Worm (Caenorhabditis elegans) whole organism, L2 larva: ENCODE measurements around the gene K08H2.3.
"Not testable (repeated sequence)": the region's sequence is repeated elsewhere in the genome, so short reads cannot be mapped to it uniquely, and the experiment has no call there.

Experiments
- Y55F3AM.14 ChIP-seq: fragments of 200-800 bp; sonication (Bioruptor generic); optimal IDR thresholded peaks from 2 replicates; lab custom pipeline; 2018; ENCODE audit warnings: mild to moderate bottlenecking, missing genetic modification characterization, missing compliant biosample characterization
- blmp-1 ChIP-seq: sonication (generic microtip); optimal IDR thresholded peaks from 2 replicates; lab custom pipeline; 2017; ENCODE audit warnings: missing genetic modification characterization, mild to moderate bottlenecking, missing compliant biosample characterization, antibody characterized with exemption, moderate library complexity; ENCODE audit not compliant: insufficient read depth
- ceh-82 ChIP-seq: fragments of 150-350 bp; optimal IDR thresholded peaks from 2 replicates; lab custom pipeline; 2014; ENCODE audit warnings: missing biosample characterization, missing genetic modification characterization
- egl-27 ChIP-seq: sonication (generic microtip); optimal IDR thresholded peaks from 3 replicates; lab custom pipeline; 2017; ENCODE audit warnings: missing biosample characterization, missing genetic modification reagents, missing genetic modification characterization
- elt-3 ChIP-seq: sonication (generic microtip); optimal IDR thresholded peaks from 2 replicates; lab custom pipeline; 2017; ENCODE audit warnings: missing biosample characterization, missing genetic modification characterization
- lin-13 ChIP-seq: fragments of 150-350 bp; optimal IDR thresholded peaks from 2 replicates; lab custom pipeline; 2014; ENCODE audit warnings: missing biosample characterization, missing genetic modification reagents, missing genetic modification characterization
- lsy-2 ChIP-seq, 2 experiments: fragments of 150-350 bp in 1 of 2; sonication (generic microtip) in 1 of 2; optimal IDR thresholded peaks; 2 replicates each; lab custom pipeline; 2014 to 2017; ENCODE audit warnings: missing biosample characterization in 2 of 2, missing genetic modification characterization in 2 of 2
- nhr-12 ChIP-seq: fragments of 150-350 bp; optimal IDR thresholded peaks from 2 replicates; lab custom pipeline; 2014; ENCODE audit warnings: missing biosample characterization, missing genetic modification characterization
- nhr-237 ChIP-seq: fragments of 150-350 bp; optimal IDR thresholded peaks from 2 replicates; lab custom pipeline; 2014; ENCODE audit warnings: missing biosample characterization, missing genetic modification characterization
- skn-1 ChIP-seq: sonication (generic microtip); optimal IDR thresholded peaks from 2 replicates; lab custom pipeline; 2017; ENCODE audit warnings: missing biosample characterization, missing genetic modification characterization
- unc-39 ChIP-seq: fragments of 150-350 bp; optimal IDR thresholded peaks from 2 replicates; lab custom pipeline; 2014; ENCODE audit warnings: missing biosample characterization, missing genetic modification characterization
- unc-55 ChIP-seq: fragments of 150-350 bp; sonication (generic microtip); optimal IDR thresholded peaks from 3 replicates; lab custom pipeline; 2014; ENCODE audit warnings: missing biosample characterization, missing genetic modification reagents, missing genetic modification characterization
- unc-62 ChIP-seq: fragments of 150-350 bp; optimal IDR thresholded peaks from 2 replicates; lab custom pipeline; 2014; ENCODE audit warnings: missing biosample characterization, missing genetic modification reagents, missing genetic modification characterization
- ztf-1 ChIP-seq: fragments of 200-800 bp; sonication (Bioruptor generic); conservative IDR thresholded peaks from 2 replicates; pipeline ENCODE4 v1.3.6; 2022; ENCODE audit warnings: missing genetic modification characterization, missing compliant biosample characterization

ce11 chrX:13261037-13261592, 23.9 kb downstream of the K08H2.3 start:
- TF ChIP-seq nhr-237 (tag; lab: Kevin White, UChicago); lin-13; ceh-82 (tag; lab: Kevin White, UChicago); elt-3 (tag; lab: Kevin White, UChicago); Y55F3AM.14 (GFP tag; lab: Kevin White, UChicago); ztf-1; unc-62 (GFP tag; lab: Kevin White, UChicago); egl-27 (tag; lab: Kevin White, UChicago); unc-39 (tag; lab: Kevin White, UChicago); blmp-1; unc-55 (GFP tag; lab: Kevin White, UChicago); skn-1 (tag; lab: Kevin White, UChicago); nhr-12; lsy-2 (tag; optimal IDR thresholded peaks at IDR 0.05; lab: Kevin White, UChicago): not testable (repeated sequence)
